Fruit fly (Drosophila melanogaster): ENCODE results near the gene CG14891.

- TF ChIP-seq Hr51 (GFP tag; optimal IDR thresholded peaks at IDR 0.05): no peak
- TF ChIP-seq CG16779 (GFP tag; IDR thresholded peaks at IDR 0.05): no peak
- no peak for TF ChIP-seq ttk (GFP tag; IDR thresholded peaks at IDR 0.05)
- no peak for TF ChIP-seq C15 (GFP tag; IDR thresholded peaks at IDR 0.05)
- TF ChIP-seq ato (GFP tag; IDR thresholded peaks at IDR 0.05; ENCODE audit: partially characterized antibody): no peak
- no peak for TF ChIP-seq da (GFP tag; optimal IDR thresholded peaks at IDR 0.05)
- no peak for TF ChIP-seq sug (tag; optimal IDR thresholded peaks at IDR 0.05)
- no peak for TF ChIP-seq CG42726 (GFP tag; IDR thresholded peaks at IDR 0.05; ENCODE audit: partially characterized antibody)
- TF ChIP-seq CG17385 (GFP tag; optimal IDR thresholded peaks at IDR 0.05): no peak
- no peak for TF ChIP-seq ewg (GFP tag; optimal IDR thresholded peaks at IDR 0.05)
- TF ChIP-seq nom (GFP tag; optimal IDR thresholded peaks at IDR 0.05): no peak
- no peak for TF ChIP-seq Camta (GFP tag; optimal IDR thresholded peaks at IDR 0.05)
Observed at dm6 chr3R:16620478-16620877, 49.2 kb downstream of the CG14891 start, which contains the start of gene CG14893.

All from whole organism, embryonic.